Fruit fly (Drosophila melanogaster) S2 (cell line): ENCODE measurements around the gene CG18748.

Experiments
- CG8478 ChIP-seq: fragments of >200 bp; optimal IDR thresholded peaks from 2 replicates; lab custom pipeline; 2018
- CTCF ChIP-seq, 2 experiments: fragments of >200 bp; optimal IDR thresholded peaks; 2 replicates each; lab custom pipeline; 2018

dm6 chr3R:7809662-7810621 is 22.2 kb upstream of the CG18748 start, which contains the start of the genes CG2993 and sgll:
- TF ChIP-seq CG8478 (lab: Kevin White, UChicago): no peak
- TF ChIP-seq CTCF (optimal IDR thresholded peaks at IDR 0.05; lab: Kevin White, UChicago): peak; percentile 100
